Fruit fly (Drosophila melanogaster) whole organism: Measurements from ENCODE around the gene Pop2.

Source experiments
- CG8478 ChIP-seq: fragments of >200 bp; optimal IDR thresholded peaks from 2 replicates; lab custom pipeline; 2018; ENCODE audit warnings: inconsistent platforms
- pan ChIP-seq: fragments of >200 bp; optimal IDR thresholded peaks from 2 replicates; lab custom pipeline; 2017
- psq ChIP-seq: fragments of >200 bp; optimal IDR thresholded peaks from 2 replicates; lab custom pipeline; 2017

DNA sequence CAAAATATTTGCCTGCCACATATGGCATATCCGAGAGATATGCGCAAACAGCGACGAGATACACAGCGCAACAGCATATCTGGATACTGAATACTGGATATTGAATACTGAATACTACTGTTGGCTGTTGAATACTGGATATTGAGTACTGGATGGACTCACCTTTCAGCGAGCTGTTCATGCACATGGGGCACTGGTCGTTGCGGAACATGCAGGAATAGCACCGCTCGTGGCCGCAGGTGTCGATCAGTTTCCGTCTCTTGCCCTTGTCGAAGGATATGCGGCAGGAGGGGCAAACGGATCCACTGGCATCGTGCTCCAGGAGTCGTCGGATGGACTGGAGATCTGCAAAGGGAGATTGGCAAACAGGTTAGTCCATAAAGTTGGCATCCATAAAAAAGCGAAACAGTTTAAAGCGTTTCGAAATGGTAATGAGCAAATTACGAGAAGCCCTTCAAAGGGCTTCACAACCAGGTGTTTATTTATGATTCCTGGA lies 25.9 kb upstream of the Pop2 start:
- TF ChIP-seq pan (lab: Kevin White, UChicago) (no peak), CG8478 (lab: Kevin White, UChicago) (no peak), psq (lab: Kevin White, UChicago) (no peak)
